Worm (Caenorhabditis elegans): ENCODE data around the gene famh-161.
"Not testable (repeated sequence)": the region's sequence is repeated elsewhere in the genome, so short reads cannot be mapped to it uniquely, and the experiment has no call there.

famh-161 gene

ce11 chrV:20574872-20575271 lies 40.9 kb upstream of the famh-161 start:
- TF ChIP-seq elt-3 (tag; optimal IDR thresholded peaks at IDR 0.05) (no peak), zip-8 (tag; optimal IDR thresholded peaks at IDR 0.05) (no peak), nhr-2 (tag; optimal IDR thresholded peaks at IDR 0.05) (no peak), unc-62 (GFP tag; optimal IDR thresholded peaks at IDR 0.05) (no peak), unc-120 (tag; optimal IDR thresholded peaks at IDR 0.05; ENCODE audit: poor library complexity, severe bottlenecking) (no peak), lsy-2 (tag; optimal IDR thresholded peaks at IDR 0.05) (no peak), nhr-28 (tag; optimal IDR thresholded peaks at IDR 0.05) (no peak), pha-4 (tag; optimal IDR thresholded peaks at IDR 0.05) (no peak), M03D4.4 (tag; optimal IDR thresholded peaks at IDR 0.05) (no peak)

- TF ChIP-seq ceh-39 (tag; optimal IDR thresholded peaks at IDR 0.05) (no peak), sptf-1 (tag; optimal IDR thresholded peaks at IDR 0.05) (no peak), nhr-2 (tag; optimal IDR thresholded peaks at IDR 0.05) (no peak), nhr-28 (tag; optimal IDR thresholded peaks at IDR 0.05) (no peak)
Measured at ce11 chrV:20574314-20574713, 40.3 kb upstream of the famh-161 start, which contains the start of gene clec-263. Gene clec-263 (plus strand): TSS chrV:20574614.

DNA sequence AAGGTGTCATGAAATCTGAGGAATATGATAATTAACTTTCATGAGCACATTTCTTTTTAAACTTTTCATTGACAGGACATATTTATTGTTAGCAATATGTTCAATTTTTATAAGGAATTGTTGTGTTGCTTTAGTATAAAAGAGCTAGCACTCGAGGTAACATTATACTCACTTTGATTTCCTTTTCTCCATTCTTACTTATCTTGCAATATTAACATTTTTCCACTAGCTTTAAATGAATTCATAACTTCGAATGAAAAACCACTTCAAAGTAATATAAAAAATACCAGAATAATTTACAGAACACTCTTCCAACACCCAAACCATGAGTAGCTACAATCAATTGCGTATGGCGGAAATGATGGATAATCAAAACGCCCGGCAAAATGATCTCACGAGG lies 39.4 kb upstream of the famh-161 start, which contains the start of gene F26F2.5:
TSS of gene F26F2.5 (plus strand) at position 301 of the 400 bp plus-strand sequence.
- TF ChIP-seq ceh-39 (tag; optimal IDR thresholded peaks at IDR 0.05) (no peak), pha-4 (tag; optimal IDR thresholded peaks at IDR 0.05) (no peak), M03D4.4 (tag; optimal IDR thresholded peaks at IDR 0.05) (no peak), nhr-237 (tag; optimal IDR thresholded peaks at IDR 0.05) (no peak), unc-62 (GFP tag; optimal IDR thresholded peaks at IDR 0.05) (no peak), sem-2 (GFP tag; optimal IDR thresholded peaks at IDR 0.05) (no peak), sptf-1 (tag; optimal IDR thresholded peaks at IDR 0.05) (no peak), lsy-2 (tag; optimal IDR thresholded peaks at IDR 0.05) (no peak), unc-39 (tag; optimal IDR thresholded peaks at IDR 0.05) (no peak), ceh-83 (GFP tag; optimal IDR thresholded peaks at IDR 0.05) (no peak), mls-2 (tag; optimal IDR thresholded peaks at IDR 0.05) (no peak), lin-32 (GFP tag; optimal IDR thresholded peaks at IDR 0.05) (no peak), zip-8 (tag; optimal IDR thresholded peaks at IDR 0.05) (no peak), nhr-12 (tag; optimal IDR thresholded peaks at IDR 0.05) (no peak), cnd-1 (tag; optimal IDR thresholded peaks at IDR 0.05) (no peak)

DNA sequence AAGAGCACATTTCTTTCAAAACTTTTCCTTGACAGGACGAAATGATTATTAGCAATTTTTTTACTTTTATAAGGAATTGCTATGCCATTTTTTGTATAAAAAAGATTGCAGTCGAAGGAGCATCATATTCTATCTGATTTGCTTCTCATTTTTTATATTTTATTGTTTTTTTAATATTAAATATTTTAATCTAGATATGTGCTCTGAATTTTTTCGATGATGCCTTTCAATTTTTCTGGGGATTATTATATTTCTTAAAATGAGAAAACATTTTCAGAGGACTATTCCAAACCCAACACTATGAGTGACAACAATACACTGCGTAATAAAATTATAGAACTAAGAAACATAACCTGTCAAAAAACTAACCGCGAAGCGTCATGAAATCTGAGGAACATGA lies 35.0 kb upstream of the famh-161 start, which contains the start of gene F26F2.4:
TSS of gene F26F2.4 (plus strand) at position 301 of the 400 bp plus-strand sequence.
- TF ChIP-seq ceh-39 (tag; optimal IDR thresholded peaks at IDR 0.05); unc-39 (tag; optimal IDR thresholded peaks at IDR 0.05); ces-1 (GFP tag; optimal IDR thresholded peaks at IDR 0.05): not testable (repeated sequence)

- TF ChIP-seq unc-62 (GFP tag; optimal IDR thresholded peaks at IDR 0.05) = no peak
- TF ChIP-seq ces-1 (GFP tag; optimal IDR thresholded peaks at IDR 0.05) = no peak
- TF ChIP-seq ceh-83 (GFP tag; optimal IDR thresholded peaks at IDR 0.05) = no peak
- no peak for TF ChIP-seq elt-1 (tag; optimal IDR thresholded peaks at IDR 0.05; ENCODE audit: borderline replicate concordance, insufficient read depth)
- TF ChIP-seq hlh-1 (tag; optimal IDR thresholded peaks at IDR 0.05) = no peak
- TF ChIP-seq zip-8 (tag; optimal IDR thresholded peaks at IDR 0.05) = no peak
- no peak for TF ChIP-seq cnd-1 (tag; optimal IDR thresholded peaks at IDR 0.05)
- no peak for TF ChIP-seq sem-2 (GFP tag; optimal IDR thresholded peaks at IDR 0.05)
- no peak for TF ChIP-seq ztf-11 (tag; optimal IDR thresholded peaks at IDR 0.05)
- TF ChIP-seq lin-32 (GFP tag; optimal IDR thresholded peaks at IDR 0.05) = no peak
- no peak for TF ChIP-seq tbx-8 (GFP tag; optimal IDR thresholded peaks at IDR 0.05)
- no peak for TF ChIP-seq nhr-237 (tag; optimal IDR thresholded peaks at IDR 0.05)
- TF ChIP-seq nhr-28 (tag; optimal IDR thresholded peaks at IDR 0.05) = no peak
- no peak for TF ChIP-seq nhr-2 (tag; optimal IDR thresholded peaks at IDR 0.05)
- TF ChIP-seq nhr-76 (tag; optimal IDR thresholded peaks at IDR 0.05) = no peak
- no peak for TF ChIP-seq snpc-4 (tag; optimal IDR thresholded peaks at IDR 0.05)
Measured at ce11 chrV:20566454-20566853, 32.5 kb upstream of the famh-161 start, which contains the start of gene F26F2.3. Gene F26F2.3 (minus strand): TSS chrV:20566554.

DNA sequence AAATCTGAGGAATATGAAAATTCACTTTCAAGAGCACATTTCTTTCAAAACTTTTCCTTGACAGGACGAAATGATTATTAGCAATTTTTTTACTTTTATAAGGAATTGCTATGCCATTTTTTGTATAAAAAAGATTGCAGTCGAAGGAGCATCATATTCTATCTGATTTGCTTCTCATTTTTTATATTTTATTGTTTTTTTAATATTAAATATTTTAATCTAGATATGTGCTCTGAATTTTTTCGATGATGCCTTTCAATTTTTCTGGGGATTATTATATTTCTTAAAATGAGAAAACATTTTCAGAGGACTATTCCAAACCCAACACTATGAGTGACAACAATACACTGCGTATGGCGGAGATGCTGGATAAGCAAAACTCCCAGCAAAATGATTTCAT lies 30.1 kb upstream of the famh-161 start, which contains the start of gene F26F2.13:
TSS of gene F26F2.13 (plus strand) at position 301 of the 400 bp plus-strand sequence.
- not testable (repeated sequence) for TF ChIP-seq unc-120 (tag; optimal IDR thresholded peaks at IDR 0.05; ENCODE audit: poor library complexity, severe bottlenecking); cnd-1 (tag; optimal IDR thresholded peaks at IDR 0.05); drap-1 (GFP tag; optimal IDR thresholded peaks at IDR 0.05)

Data from whole organism, mixed stage, embryonic.